Worm (Caenorhabditis elegans): Measurements from ENCODE around the gene eff-1.

ce11 chrII:8399064-8399463 is 52.6 kb downstream of the eff-1 start, which contains the start of gene dod-23:
- TF ChIP-seq med-1 (GFP tag; optimal IDR thresholded peaks at IDR 0.05; ENCODE audit: insufficient read depth) (no peak), tab-1 (GFP tag; IDR thresholded peaks at IDR 0.05) (no peak), cog-1 (tag; optimal IDR thresholded peaks at IDR 0.05) (no peak), ztf-23 (GFP tag; IDR thresholded peaks at IDR 0.05) (no peak), flt-1 (GFP tag; IDR thresholded peaks at IDR 0.05) (no peak)

Measured in whole organism, midembryonic.